Worm (Caenorhabditis elegans) whole organism, young adult: ENCODE results near the gene F44E2.6.

Source experiments
- B0261.1 ChIP-seq: sonication (generic microtip); optimal IDR thresholded peaks from 2 replicates; lab custom pipeline; 2016; ENCODE audit warnings: mild to moderate bottlenecking, missing genetic modification characterization, moderate library complexity, missing compliant biosample characterization
- F37B4.10 ChIP-seq: fragments of 200-800 bp; sonication (Bioruptor generic); IDR thresholded peaks from 2 replicates; pipeline ENCODE4 v1.3.6; 2022; ENCODE audit warnings: missing genetic modification characterization, missing compliant biosample characterization
- K11D2.4 ChIP-seq: fragments of 200-800 bp; sonication (Bioruptor generic); IDR thresholded peaks from 2 replicates; pipeline ENCODE4 v1.3.6; 2022; ENCODE audit warnings: missing genetic modification reagents, missing genetic modification characterization, missing compliant biosample characterization
- atf-7 ChIP-seq: sonication (generic microtip); optimal IDR thresholded peaks from 2 replicates; lab custom pipeline; 2017; ENCODE audit warnings: mild to moderate bottlenecking, missing genetic modification characterization, missing compliant biosample characterization
- nhr-90 ChIP-seq: sonication (generic microtip); optimal IDR thresholded peaks from 2 replicates; lab custom pipeline; 2016; ENCODE audit warnings: missing genotype, mild to moderate bottlenecking, missing genetic modification characterization, missing compliant biosample characterization
- snpc-1.1 ChIP-seq: sonication (generic microtip); optimal IDR thresholded peaks from 2 replicates; lab custom pipeline; 2017; ENCODE audit warnings: missing genetic modification characterization, mild to moderate bottlenecking, missing compliant biosample characterization, antibody characterized with exemption, moderate library complexity, missing genotype, missing genetic modification reagents; ENCODE audit not compliant: insufficient read depth
- tbp1 ChIP-seq: fragments of 200-800 bp; sonication (Bioruptor generic); optimal IDR thresholded peaks from 2 replicates; lab custom pipeline; 2018; ENCODE audit warnings: mild to moderate bottlenecking, missing genetic modification characterization, missing compliant biosample characterization

- TF ChIP-seq nhr-90 (no peak), F37B4.10 (no peak), B0261.1 (tag; lab: Kevin White, UChicago) (no peak), atf-7 (tag; lab: Kevin White, UChicago) (no peak), K11D2.4 (GFP tag; lab: Robert Waterston, UW) (no peak), snpc-1.1 (tag; lab: Kevin White, UChicago) (no peak), tbp1 (GFP tag; lab: Kevin White, UChicago) (no peak)
Observed at ce11 chrIII:8839813-8840212, 5.2 kb downstream of the F44E2.6 start.
